Worm (Caenorhabditis elegans) whole organism, young adult: ENCODE measurements around the gene phy-3.
A peak's percentile ranks its signal among the peaks of the same experiment; 100 is the strongest.

Experiments used
- C06A6.2 ChIP-seq: fragments of 200-800 bp; sonication (Bioruptor generic); conservative IDR thresholded peaks from 2 replicates; pipeline ENCODE4 v1.3.6; 2022; ENCODE audit warnings: missing genetic modification characterization, missing compliant biosample characterization
- C17E4.6 ChIP-seq: fragments of 200-800 bp; sonication (Bioruptor generic); IDR thresholded peaks from 2 replicates; pipeline ENCODE4 v1.3.6; 2022; ENCODE audit warnings: missing genetic modification reagents, missing genetic modification characterization, missing compliant biosample characterization
- F49E8.2 ChIP-seq: sonication (generic microtip); optimal IDR thresholded peaks from 3 replicates; lab custom pipeline; 2017; ENCODE audit warnings: missing genetic modification characterization, mild to moderate bottlenecking, missing compliant biosample characterization, antibody characterized with exemption, moderate library complexity; ENCODE audit not compliant: insufficient read depth
- F57C9.4 ChIP-seq: sonication (generic microtip); optimal IDR thresholded peaks from 2 replicates; lab custom pipeline; 2017; ENCODE audit warnings: mild to moderate bottlenecking, missing genetic modification characterization, missing compliant biosample characterization
- K11D2.4 ChIP-seq: fragments of 200-800 bp; sonication (Bioruptor generic); IDR thresholded peaks from 2 replicates; pipeline ENCODE4 v1.3.6; 2022; ENCODE audit warnings: missing genetic modification reagents, missing genetic modification characterization, missing compliant biosample characterization
- T07F8.4 ChIP-seq: sonication (generic microtip); optimal IDR thresholded peaks from 2 replicates; lab custom pipeline; 2016; ENCODE audit warnings: mild to moderate bottlenecking, missing genetic modification characterization, moderate library complexity, missing compliant biosample characterization
- T26A5.8 ChIP-seq: sonication (generic microtip); optimal IDR thresholded peaks from 2 replicates; lab custom pipeline; 2016; ENCODE audit warnings: missing genetic modification characterization, missing compliant biosample characterization
- Y56A3A.18 ChIP-seq: fragments of 200-800 bp; sonication (Bioruptor generic); IDR thresholded peaks from 2 replicates; pipeline ENCODE4 v1.3.6; 2022; ENCODE audit warnings: missing genetic modification reagents, missing genetic modification characterization, missing compliant biosample characterization
- akir-1 ChIP-seq: fragments of 200-800 bp; sonication (Bioruptor generic); optimal IDR thresholded peaks from 2 replicates; lab custom pipeline; 2018; ENCODE audit warnings: mild to moderate bottlenecking, missing genetic modification characterization, moderate library complexity, missing compliant biosample characterization
- ama-1 ChIP-seq, 3 experiments: fragments of 150-350 bp in 1 of 3; sonication (generic microtip) in 2 of 3; optimal IDR thresholded peaks; 2 replicates each; lab custom pipeline; 2014 to 2018; ENCODE audit warnings: missing biosample characterization in 2 of 3, missing genetic modification characterization in 2 of 3, missing genetic modification reagents in 2 of 3
- aptf-3 ChIP-seq: fragments of 200-800 bp; sonication (Bioruptor generic); IDR thresholded peaks from 2 replicates; pipeline ENCODE4 v1.3.6; 2022; ENCODE audit warnings: missing genetic modification characterization, missing compliant biosample characterization
- bed-1 ChIP-seq: fragments of 200-800 bp; sonication (Bioruptor generic); IDR thresholded peaks from 2 replicates; pipeline ENCODE4 v1.3.6; 2022; ENCODE audit warnings: missing genetic modification reagents, missing genetic modification characterization, missing compliant biosample characterization
- ceh-79 ChIP-seq: sonication (generic microtip); optimal IDR thresholded peaks from 2 replicates; lab custom pipeline; 2017; ENCODE audit warnings: mild to moderate bottlenecking, missing genetic modification characterization, missing compliant biosample characterization
- die-1 ChIP-seq: sonication (generic microtip); optimal IDR thresholded peaks from 2 replicates; lab custom pipeline; 2016; ENCODE audit warnings: missing genotype, mild to moderate bottlenecking, missing genetic modification characterization, missing compliant biosample characterization
- dpff-1 ChIP-seq: sonication (generic microtip); optimal IDR thresholded peaks from 2 replicates; lab custom pipeline; 2017; ENCODE audit warnings: mild to moderate bottlenecking, missing genetic modification characterization, missing compliant biosample characterization
- dpl-1 ChIP-seq: fragments of 150-350 bp; optimal IDR thresholded peaks from 2 replicates; lab custom pipeline; 2014; ENCODE audit warnings: missing biosample characterization, missing genetic modification reagents, missing genetic modification characterization
- egrh-3 ChIP-seq: fragments of 200-800 bp; sonication (Bioruptor generic); IDR thresholded peaks from 2 replicates; pipeline ENCODE4 v1.3.6; 2022; ENCODE audit warnings: missing genetic modification reagents, missing genetic modification characterization, missing compliant biosample characterization
- him-1 ChIP-seq: sonication (generic microtip); optimal IDR thresholded peaks from 2 replicates; lab custom pipeline; 2016; ENCODE audit warnings: missing genotype, missing genetic modification reagents, missing genetic modification characterization, missing compliant biosample characterization
- hlh-12 ChIP-seq: sonication (generic microtip); optimal IDR thresholded peaks from 2 replicates; lab custom pipeline; 2016; ENCODE audit warnings: missing genetic modification characterization, missing compliant biosample characterization
- hlh-26 ChIP-seq: fragments of 200-800 bp; sonication (Bioruptor generic); conservative IDR thresholded peaks from 2 replicates; pipeline ENCODE4 v1.3.6; 2022; ENCODE audit warnings: missing genetic modification reagents, missing genetic modification characterization, missing compliant biosample characterization
- hsf-1 ChIP-seq: fragments of 200-800 bp; sonication (Bioruptor generic); IDR thresholded peaks from 2 replicates; pipeline ENCODE4 v1.3.6; 2022; ENCODE audit warnings: missing genetic modification reagents, missing genetic modification characterization, missing compliant biosample characterization
- lag-1 ChIP-seq: fragments of 200-800 bp; sonication (Bioruptor generic); IDR thresholded peaks from 2 replicates; pipeline ENCODE4 v1.3.6; 2022; ENCODE audit warnings: missing genetic modification reagents, missing genetic modification characterization, missing compliant biosample characterization
- lin-35 ChIP-seq, 3 experiments: fragments of 150-350 bp in 2 of 3; sonication (generic microtip) in 1 of 3; optimal IDR thresholded peaks; 2 replicates each; lab custom pipeline; 2014 to 2018; ENCODE audit warnings: missing biosample characterization in 3 of 3, missing genetic modification characterization in 3 of 3, missing genetic modification reagents in 3 of 3
- lir-1 ChIP-seq: fragments of 200-800 bp; sonication (Bioruptor generic); conservative IDR thresholded peaks from 2 replicates; pipeline ENCODE4 v1.3.6; 2022; ENCODE audit warnings: missing genetic modification reagents, missing genetic modification characterization, missing compliant biosample characterization
- lsy-27 ChIP-seq: sonication (generic microtip); optimal IDR thresholded peaks from 2 replicates; lab custom pipeline; 2017; ENCODE audit warnings: missing genetic modification characterization, mild to moderate bottlenecking, missing compliant biosample characterization, antibody characterized with exemption, missing genotype, borderline replicate concordance; ENCODE audit not compliant: insufficient read depth
- madf-3 ChIP-seq: fragments of 200-800 bp; sonication (Bioruptor generic); IDR thresholded peaks from 2 replicates; pipeline ENCODE4 v1.3.6; 2022; ENCODE audit warnings: missing genetic modification reagents, missing genetic modification characterization, missing compliant biosample characterization
- mxl-1 ChIP-seq: sonication (generic microtip); optimal IDR thresholded peaks from 2 replicates; lab custom pipeline; 2016; ENCODE audit warnings: missing genetic modification characterization, missing compliant biosample characterization
- nfya-1 ChIP-seq: sonication (generic microtip); optimal IDR thresholded peaks from 2 replicates; lab custom pipeline; 2017; ENCODE audit warnings: antibody characterized with exemption, missing compliant biosample characterization, missing genetic modification characterization, borderline replicate concordance; ENCODE audit not compliant: insufficient read depth
- nhr-120 ChIP-seq: fragments of 200-800 bp; sonication (Bioruptor generic); IDR thresholded peaks from 2 replicates; pipeline ENCODE4 v1.3.6; 2022; ENCODE audit warnings: missing genetic modification characterization, missing compliant biosample characterization
- pbrm-1 ChIP-seq: fragments of 200-800 bp; sonication (Bioruptor generic); IDR thresholded peaks from 2 replicates; pipeline ENCODE4 v1.3.6; 2022; ENCODE audit warnings: missing genetic modification reagents, missing genetic modification characterization, missing compliant biosample characterization
- pha-4 ChIP-seq: fragments of 150-350 bp; sonication (generic microtip); optimal IDR thresholded peaks from 2 replicates; lab custom pipeline; 2014; ENCODE audit warnings: missing biosample characterization, missing genetic modification reagents, missing genetic modification characterization
- rec-8 ChIP-seq, 2 experiments: sonication (generic microtip); optimal IDR thresholded peaks; 2 replicates each; lab custom pipeline; 2016; ENCODE audit warnings: mild to moderate bottlenecking in 2 of 2, missing genetic modification characterization in 2 of 2, missing genetic modification reagents in 2 of 2, missing genotype in 2 of 2, missing biosample characterization in 1 of 2, missing compliant biosample characterization in 1 of 2, moderate library complexity in 1 of 2
- repo-1 ChIP-seq: sonication (generic microtip); optimal IDR thresholded peaks from 2 replicates; lab custom pipeline; 2017; ENCODE audit warnings: mild to moderate bottlenecking, missing genetic modification characterization, missing compliant biosample characterization
- somi-1 ChIP-seq: fragments of 200-800 bp; sonication (Bioruptor generic); optimal IDR thresholded peaks from 2 replicates; lab custom pipeline; 2018; ENCODE audit warnings: mild to moderate bottlenecking, missing genetic modification characterization, missing compliant biosample characterization
- sptf-2 ChIP-seq: fragments of 200-800 bp; sonication (Bioruptor generic); optimal IDR thresholded peaks from 2 replicates; lab custom pipeline; 2018; ENCODE audit warnings: mild to moderate bottlenecking, missing genetic modification characterization, missing compliant biosample characterization
- tlf-1 ChIP-seq: fragments of 200-800 bp; sonication (Bioruptor generic); optimal IDR thresholded peaks from 2 replicates; lab custom pipeline; 2018; ENCODE audit warnings: mild to moderate bottlenecking, missing genetic modification characterization, missing compliant biosample characterization
- xnd-1 ChIP-seq: sonication (generic microtip); optimal IDR thresholded peaks from 2 replicates; lab custom pipeline; 2016; ENCODE audit warnings: missing genotype, missing genetic modification reagents, missing genetic modification characterization, missing compliant biosample characterization
- zfh-2 ChIP-seq: fragments of 200-800 bp; sonication (Bioruptor generic); conservative IDR thresholded peaks from 2 replicates; pipeline ENCODE4 v1.3.6; 2022; ENCODE audit warnings: missing genetic modification reagents, missing genetic modification characterization, missing compliant biosample characterization
- ztf-25 ChIP-seq: fragments of 200-800 bp; sonication (Bioruptor generic); IDR thresholded peaks from 2 replicates; pipeline ENCODE4 v1.3.6; 2022; ENCODE audit warnings: missing genetic modification reagents, missing genetic modification characterization, missing compliant biosample characterization
- ztf-3 ChIP-seq: fragments of 200-800 bp; sonication (Bioruptor generic); optimal IDR thresholded peaks from 2 replicates; lab custom pipeline; 2018; ENCODE audit warnings: mild to moderate bottlenecking, missing genetic modification characterization, missing compliant biosample characterization
- ztf-6 ChIP-seq: fragments of 200-800 bp; sonication (Bioruptor generic); IDR thresholded peaks from 2 replicates; pipeline ENCODE4 v1.3.6; 2022; ENCODE audit warnings: missing genetic modification reagents, missing genetic modification characterization, missing compliant biosample characterization

Gene phy-3

DNA sequence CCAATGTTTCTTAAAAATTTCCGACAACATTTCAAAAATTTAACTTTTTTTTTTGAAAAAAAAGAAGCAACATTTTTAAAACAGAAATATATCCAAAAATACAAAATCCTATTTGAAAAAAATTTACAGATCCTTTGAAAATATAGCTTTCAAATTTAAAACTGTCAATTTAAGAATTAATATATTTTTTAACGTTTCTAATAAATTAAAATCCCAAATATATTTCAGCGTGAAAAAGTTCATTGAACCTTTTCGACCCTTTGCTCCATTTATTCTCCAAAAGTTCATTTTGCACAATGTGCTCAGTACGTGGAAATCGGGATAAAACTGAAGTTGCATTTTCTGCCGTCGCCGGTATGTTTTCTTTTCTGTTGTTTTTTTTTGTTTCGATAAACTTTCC, at the start of gene phy-3:
TSS of gene phy-3 (plus strand) at position 301 of the 400 bp plus-strand sequence.
- TF ChIP-seq pha-4 (tag; lab: Kevin White, UChicago) (no peak), sptf-2 (no peak), dpff-1 (tag; lab: Kevin White, UChicago) (no peak), tlf-1 (no peak), madf-3 (GFP tag; lab: Robert Waterston, UW) (no peak), C17E4.6 (GFP tag; lab: Robert Waterston, UW) (no peak), mxl-1 (tag; lab: Kevin White, UChicago) (no peak), ztf-25 (GFP tag; lab: Robert Waterston, UW) (no peak), pbrm-1 (GFP tag; lab: Robert Waterston, UW) (no peak), lir-1 (no peak), somi-1 (GFP tag; lab: Kevin White, UChicago) (no peak), Y56A3A.18 (GFP tag; lab: Robert Waterston, UW) (no peak), T07F8.4 (tag; lab: Kevin White, UChicago) (no peak), him-1 (tag; lab: Kevin White, UChicago) (no peak), hlh-12 (tag; lab: Kevin White, UChicago) (no peak), akir-1 (no peak), aptf-3 (GFP tag; lab: Robert Waterston, UW) (no peak), rec-8 (tag; optimal IDR thresholded peaks at IDR 0.05; lab: Kevin White, UChicago) (no peak), bed-1 (GFP tag; lab: Robert Waterston, UW) (no peak), F49E8.2 (tag; lab: Kevin White, UChicago) (no peak)

DNA sequence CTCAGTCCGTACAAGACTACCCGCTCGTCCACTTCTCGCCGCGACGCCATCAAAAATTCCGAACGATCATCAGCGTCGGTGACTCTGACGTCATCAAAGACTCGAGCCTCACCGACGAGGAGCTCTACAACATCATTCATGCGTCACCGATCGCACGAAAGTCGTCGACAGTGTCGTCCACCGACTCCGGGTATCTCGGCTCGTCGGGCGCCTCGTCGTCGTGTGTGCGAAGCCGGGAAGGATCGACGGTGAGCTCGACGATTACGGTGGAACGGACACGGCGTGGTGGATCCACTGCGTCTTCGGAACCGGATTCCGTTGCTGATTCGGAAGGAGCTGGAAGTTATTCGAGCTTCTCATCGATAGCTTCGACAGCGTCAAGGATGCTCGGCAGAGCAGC, 48.2 kb upstream of the phy-3 start:
- TF ChIP-seq egrh-3 (GFP tag; lab: Robert Waterston, UW) (peak; percentile 50; the same call in 1 of the 2 replicates), nfya-1 (peak; percentile 43), zfh-2 (GFP tag; lab: Robert Waterston, UW) (peak; percentile 80), ztf-25 (GFP tag; lab: Robert Waterston, UW) (no peak), ztf-3 (GFP tag; lab: Kevin White, UChicago) (no peak), K11D2.4 (0 out of 2 replicates have a peak, but pooled peaks have one; percentile 22), repo-1 (tag; lab: Kevin White, UChicago) (peak; percentile 16)

DNA sequence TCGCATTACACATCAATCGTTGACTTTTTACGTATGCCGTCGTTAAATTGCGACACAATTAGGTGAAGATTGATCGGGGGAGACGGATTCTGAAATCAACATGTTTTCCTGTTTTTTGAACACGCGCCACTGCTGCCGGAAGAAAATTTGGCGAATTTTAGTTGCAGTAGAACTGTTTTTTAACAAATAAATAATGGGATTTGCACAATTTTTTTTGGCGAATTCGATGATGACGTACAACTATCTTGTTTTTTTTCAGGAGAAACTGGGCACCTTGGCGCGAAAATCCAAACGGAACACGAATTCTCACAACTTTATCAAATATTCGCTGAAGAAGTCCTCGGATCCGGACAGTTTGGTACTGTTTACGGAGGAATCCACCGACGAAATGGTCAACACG, 47.0 kb upstream of the phy-3 start:
- TF ChIP-seq nhr-120 (GFP tag; lab: Robert Waterston, UW) (no peak), hlh-26 (GFP tag; lab: Robert Waterston, UW) (no peak), rec-8 (tag; optimal IDR thresholded peaks at IDR 0.05; lab: Kevin White, UChicago) (no peak), lag-1 (GFP tag; lab: Robert Waterston, UW) (no peak), hsf-1 (GFP tag; lab: Robert Waterston, UW) (no peak), lsy-27 (tag; lab: Kevin White, UChicago) (no peak), C06A6.2 (GFP tag; lab: Robert Waterston, UW) (no peak), ceh-79 (tag; lab: Kevin White, UChicago) (no peak), ama-1 (optimal IDR thresholded peaks at IDR 0.05; lab: Kevin White, UChicago) (no peak), ama-1 (GFP tag; optimal IDR thresholded peaks at IDR 0.05; lab: Kevin White, UChicago) (no peak), F57C9.4 (tag; lab: Kevin White, UChicago) (no peak), die-1 (no peak), ztf-6 (no peak), lin-35 (GFP tag; optimal IDR thresholded peaks at IDR 0.05; lab: Kevin White, UChicago) (no peak), T26A5.8 (tag; lab: Kevin White, UChicago) (no peak), dpl-1 (no peak), xnd-1 (tag; lab: Kevin White, UChicago) (no peak)
